Worm (Caenorhabditis elegans) whole organism, L4/young adult: Measurements from ENCODE around the gene F56H11.2.

ENCODE experiments used
- W03F9.2 ChIP-seq: fragments of 150-350 bp; optimal IDR thresholded peaks from 2 replicates; lab custom pipeline; 2014; ENCODE audit warnings: missing biosample characterization, missing genetic modification characterization
- dao-5 ChIP-seq: sonication (generic microtip); optimal IDR thresholded peaks from 2 replicates; lab custom pipeline; 2016; ENCODE audit warnings: missing genotype, missing genetic modification characterization, moderate library complexity, missing compliant biosample characterization

ce11 chrIV:9486779-9487178 is 46.2 kb downstream of the F56H11.2 start:
- TF ChIP-seq W03F9.2 = no peak
- no peak for TF ChIP-seq dao-5
